Worm (Caenorhabditis elegans): Measurements from ENCODE around the gene F45G2.7.
A peak's percentile ranks its signal among the peaks of the same experiment; 100 is the strongest.

The F45G2.7 gene

DNA sequence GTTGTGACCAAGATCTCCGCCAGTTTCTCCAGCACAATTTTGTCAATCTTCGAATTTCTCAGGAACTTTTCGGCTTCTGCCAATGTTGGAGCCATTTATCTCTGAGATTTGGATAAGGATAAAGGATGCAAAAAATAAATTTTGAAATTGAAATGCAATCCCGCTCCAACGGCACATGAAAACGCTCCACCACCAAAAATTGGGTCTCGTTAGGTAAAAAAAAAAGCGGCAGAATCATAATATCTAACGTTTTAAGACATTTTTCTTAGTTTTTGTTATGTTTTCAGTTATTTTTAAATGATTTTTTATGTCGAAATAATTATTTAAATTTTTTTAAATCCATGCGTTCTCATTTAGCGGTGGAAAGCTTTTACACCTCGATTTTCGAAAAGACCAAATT is at the start of gene F45G2.7:
F45G2.7 (minus strand) TSS at position 101 of the 400 bp plus-strand sequence.
- no peak for TF ChIP-seq ceh-8 (GFP tag; optimal IDR thresholded peaks at IDR 0.05)

DNA sequence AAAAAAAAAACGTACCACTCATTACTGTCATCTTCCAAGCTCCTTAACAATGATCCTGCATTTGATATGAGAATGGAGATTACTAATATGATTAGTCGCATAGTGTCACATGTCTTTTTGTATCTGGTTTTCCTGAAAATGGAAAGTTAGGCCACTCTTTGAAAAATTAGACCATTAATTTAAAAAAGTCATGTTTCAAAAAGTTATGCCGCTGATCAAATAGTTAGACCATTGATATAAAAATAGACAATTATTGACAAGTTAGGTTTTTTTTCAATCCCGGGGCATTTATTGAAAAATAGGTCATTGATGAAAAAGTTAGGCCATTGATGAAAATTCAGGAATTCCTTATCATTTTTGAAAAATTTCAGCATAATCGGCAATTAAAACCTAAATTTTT is 49.7 kb upstream of the F45G2.7 start, which contains the start of gene acc-4:
acc-4 (minus strand) TSS at position 101 of the 400 bp plus-strand sequence.
- no peak for TF ChIP-seq dpl-1 (GFP tag; optimal IDR thresholded peaks at IDR 0.05)
- TF ChIP-seq fkh-4 (tag; optimal IDR thresholded peaks at IDR 0.05; ENCODE audit: borderline replicate concordance): no peak
- TF ChIP-seq nhr-90 (tag; optimal IDR thresholded peaks at IDR 0.05; ENCODE audit: poor library complexity): no peak
- no peak for TF ChIP-seq fos-1 (tag; optimal IDR thresholded peaks at IDR 0.05)
- TF ChIP-seq C16A3.4 (tag; optimal IDR thresholded peaks at IDR 0.05): no peak
- TF ChIP-seq nhr-28 (tag; optimal IDR thresholded peaks at IDR 0.05): no peak
- no peak for TF ChIP-seq jun-1 (tag; optimal IDR thresholded peaks at IDR 0.05)
- no peak for TF ChIP-seq swsn-7 (tag; optimal IDR thresholded peaks at IDR 0.05)

DNA sequence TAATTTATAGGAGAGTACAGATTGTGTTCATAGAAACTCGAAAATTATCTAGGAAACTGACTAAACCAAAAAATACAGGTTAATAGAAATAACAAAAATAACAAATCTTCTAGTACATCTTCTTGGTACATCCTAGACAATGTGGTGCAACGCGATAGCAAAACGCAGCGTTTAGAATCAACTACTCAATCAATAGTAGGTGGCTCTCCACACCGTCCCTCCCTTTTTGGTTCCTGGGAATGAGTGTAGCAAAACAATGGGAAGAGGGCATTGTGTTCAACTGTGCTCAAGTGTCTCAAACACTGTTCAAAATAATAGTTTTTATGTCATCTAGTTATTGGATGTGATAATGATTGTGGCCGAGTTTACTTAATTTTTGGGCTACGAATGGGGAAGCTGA is 42.4 kb upstream of the F45G2.7 start, which contains the start of gene T27E9.6:
T27E9.6 (minus strand) TSS at position 101 of the 400 bp plus-strand sequence.
- TF ChIP-seq hlh-4 (tag; optimal IDR thresholded peaks at IDR 0.05) (no peak), nhr-237 (tag; optimal IDR thresholded peaks at IDR 0.05) (no peak), fkh-8 (tag; optimal IDR thresholded peaks at IDR 0.05) (no peak), nhr-28 (tag; optimal IDR thresholded peaks at IDR 0.05) (no peak), mep-1 (tag; optimal IDR thresholded peaks at IDR 0.05) (no peak), sup-37 (GFP tag; optimal IDR thresholded peaks at IDR 0.05) (no peak), mdl-1 (tag; optimal IDR thresholded peaks at IDR 0.05) (no peak), vab-15 (tag; optimal IDR thresholded peaks at IDR 0.05) (no peak), xbp-1 (tag; optimal IDR thresholded peaks at IDR 0.05) (no peak), C04F5.9 (tag; optimal IDR thresholded peaks at IDR 0.05) (no peak), ceh-88 (GFP tag; IDR thresholded peaks at IDR 0.05) (no peak), ceh-63 (GFP tag; optimal IDR thresholded peaks at IDR 0.05) (no peak), skn-1 (tag; optimal IDR thresholded peaks at IDR 0.05) (no peak), isw-1 (GFP tag; IDR thresholded peaks at IDR 0.05) (no peak), ceh-82 (tag; optimal IDR thresholded peaks at IDR 0.05) (no peak), mef-2 (tag; optimal IDR thresholded peaks at IDR 0.05) (no peak), lsy-2 (tag; optimal IDR thresholded peaks at IDR 0.05) (no peak), lir-3 (tag; optimal IDR thresholded peaks at IDR 0.05; ENCODE audit: poor library complexity) (no peak)

DNA sequence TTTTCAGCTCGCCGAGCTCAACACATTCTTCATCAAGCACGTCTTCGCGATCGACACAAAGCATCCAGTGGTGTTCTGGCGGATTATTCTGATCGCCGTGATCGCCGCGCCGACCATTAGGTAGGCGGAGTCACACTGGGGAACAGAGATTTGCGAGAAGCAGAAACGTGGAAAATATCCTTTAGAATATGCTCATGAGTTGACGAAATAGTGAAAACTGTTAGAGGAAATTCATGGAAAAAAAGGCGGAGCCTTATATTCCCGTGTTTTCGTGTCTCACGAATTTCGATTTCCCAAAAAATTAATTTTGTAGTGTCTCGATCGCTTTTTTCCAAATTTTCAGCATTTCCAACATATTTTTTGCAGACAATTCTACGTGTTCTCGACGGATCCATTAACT is 40.2 kb upstream of the F45G2.7 start:
- TF ChIP-seq lsy-2 (tag; optimal IDR thresholded peaks at IDR 0.05) (no peak), elt-2 (tag; optimal IDR thresholded peaks at IDR 0.05) (no peak), ces-1 (GFP tag; optimal IDR thresholded peaks at IDR 0.05) (no peak), unc-30 (tag; optimal IDR thresholded peaks at IDR 0.05) (no peak), lir-3 (tag; optimal IDR thresholded peaks at IDR 0.05; ENCODE audit: poor library complexity) (peak; percentile 66), mab-9 (GFP tag; IDR thresholded peaks at IDR 0.05) (no peak), fkh-10 (GFP tag; optimal IDR thresholded peaks at IDR 0.05) (no peak), efl-1 (optimal IDR thresholded peaks at IDR 0.05) (peak; percentile 2 to 38), efl-1 (GFP tag; optimal IDR thresholded peaks at IDR 0.05 in 1 of 2) (peak in 1 of 2 experiments; percentile 82), nhr-85 (tag) (peak; percentile 26), fkh-4 (tag; optimal IDR thresholded peaks at IDR 0.05; ENCODE audit: borderline replicate concordance) (peak; percentile 10), lin-15B (tag; optimal IDR thresholded peaks at IDR 0.05) (no peak), sptf-1 (tag; optimal IDR thresholded peaks at IDR 0.05) (no peak), nhr-19 (GFP tag; conservative IDR thresholded peaks at IDR 0.05) (0 out of 2 replicates have a peak, but pooled peaks have one; percentile 9), unc-98 (GFP tag; IDR thresholded peaks at IDR 0.05) (peak; percentile 58), ets-5 (GFP tag; IDR thresholded peaks at IDR 0.05) (no peak), ceh-63 (GFP tag; optimal IDR thresholded peaks at IDR 0.05) (peak; percentile 40), blmp-1 (tag; optimal IDR thresholded peaks at IDR 0.05) (no peak), ceh-90 (tag; optimal IDR thresholded peaks at IDR 0.05) (peak; percentile 36), nhr-90 (tag; optimal IDR thresholded peaks at IDR 0.05; ENCODE audit: poor library complexity) (peak; percentile 42), jun-1 (tag; optimal IDR thresholded peaks at IDR 0.05) (no peak), ztf-11 (tag; optimal IDR thresholded peaks at IDR 0.05) (peak in 1 of 2 experiments; percentile 53), rnt-1 (tag; optimal IDR thresholded peaks at IDR 0.05) (peak; percentile 34), sox-4 (tag; optimal IDR thresholded peaks at IDR 0.05) (peak; percentile 28), egl-13 (tag; optimal IDR thresholded peaks at IDR 0.05) (no peak)

Data from whole organism, L1 larva.